Fruit fly (Drosophila melanogaster) whole organism, wandering third instar larva: ENCODE measurements around the gene CG12481.

Experiments
- Abd-B ChIP-seq: fragments of >200 bp; optimal IDR thresholded peaks from 2 replicates; lab custom pipeline; 2017; ENCODE audit warnings: missing biosample characterization, missing genetic modification characterization
- CG32264 ChIP-seq: fragments of 200-800 bp; sonication (Bioruptor generic); optimal IDR thresholded peaks from 2 replicates; lab custom pipeline; 2016; ENCODE audit warnings: missing biosample characterization, missing genetic modification characterization
- CrebA ChIP-seq: fragments of 200-800 bp; sonication (Bioruptor generic); optimal IDR thresholded peaks from 2 replicates; lab custom pipeline; 2016; ENCODE audit warnings: missing biosample characterization, mild to moderate bottlenecking, missing genetic modification characterization, borderline replicate concordance
- Dfd ChIP-seq: fragments of >200 bp; optimal IDR thresholded peaks from 2 replicates; lab custom pipeline; 2017; ENCODE audit warnings: missing biosample characterization, missing genetic modification characterization
- Dif ChIP-seq: fragments of 200-275, 200-300 bp; sonication (Bioruptor generic); optimal IDR thresholded peaks from 2 replicates; lab custom pipeline; 2018; ENCODE audit warnings: missing biosample characterization, missing genetic modification characterization; ENCODE audit not compliant: partially characterized antibody
- GATAd ChIP-seq: sonication (Bioruptor generic); optimal IDR thresholded peaks from 2 replicates; lab custom pipeline; 2016; ENCODE audit warnings: missing biosample characterization, missing genetic modification characterization
- HLH106 ChIP-seq: fragments of 200-800 bp; optimal IDR thresholded peaks from 3 replicates; lab custom pipeline; 2019; ENCODE audit warnings: missing biosample characterization, mild to moderate bottlenecking, missing genetic modification characterization, moderate library complexity
- Hnf4 ChIP-seq: fragments of 200-800 bp; sonication (Bioruptor generic); optimal IDR thresholded peaks from 2 replicates; lab custom pipeline; 2016; ENCODE audit warnings: missing biosample characterization, mild to moderate bottlenecking, missing genetic modification characterization
- Hr78 ChIP-seq: fragments of >200 bp; optimal IDR thresholded peaks from 2 replicates; lab custom pipeline; 2017; ENCODE audit warnings: missing biosample characterization, missing genetic modification characterization
- Hr83 ChIP-seq: fragments of 200-300 bp; sonication (Bioruptor generic); optimal IDR thresholded peaks from 2 replicates; lab custom pipeline; 2016; ENCODE audit warnings: missing biosample characterization, mild to moderate bottlenecking, missing genetic modification characterization, moderate library complexity; ENCODE audit not compliant: poor library complexity, severe bottlenecking
- Jra ChIP-seq: sonication (Bioruptor generic); optimal IDR thresholded peaks from 2 replicates; lab custom pipeline; 2016; ENCODE audit warnings: missing biosample characterization, missing genetic modification characterization
- Mio ChIP-seq: sonication (Bioruptor generic); optimal IDR thresholded peaks from 2 replicates; lab custom pipeline; 2016; ENCODE audit warnings: missing biosample characterization, missing genetic modification characterization
- Myc ChIP-seq: fragments of >200 bp; optimal IDR thresholded peaks from 2 replicates; lab custom pipeline; 2017
- N ChIP-seq: fragments of >200 bp; optimal IDR thresholded peaks from 2 replicates; lab custom pipeline; 2018; ENCODE audit warnings: missing biosample characterization, missing external identifiers, missing genetic modification characterization
- OdsH ChIP-seq: fragments of 200-800 bp; sonication (Bioruptor generic); optimal IDR thresholded peaks from 2 replicates; lab custom pipeline; 2016; ENCODE audit warnings: missing biosample characterization, mild to moderate bottlenecking, missing genetic modification characterization
- Sp1 ChIP-seq: fragments of 200-800 bp; sonication (Bioruptor generic); optimal IDR thresholded peaks from 3 replicates; lab custom pipeline; 2019; ENCODE audit warnings: missing biosample characterization, mild to moderate bottlenecking, missing genetic modification characterization, moderate library complexity
- Vsx2 ChIP-seq: fragments of 200-300, 225-300 bp; sonication (Bioruptor generic); optimal IDR thresholded peaks from 2 replicates; lab custom pipeline; 2018; ENCODE audit warnings: missing biosample characterization, missing genetic modification characterization; ENCODE audit not compliant: partially characterized antibody
- br ChIP-seq: fragments of 200-800 bp; sonication (Bioruptor generic); optimal IDR thresholded peaks from 2 replicates; lab custom pipeline; 2016; ENCODE audit warnings: missing biosample characterization, missing genetic modification characterization
- brk ChIP-seq: fragments of 200-800 bp; sonication (Bioruptor generic); optimal IDR thresholded peaks from 2 replicates; lab custom pipeline; 2016; ENCODE audit warnings: missing biosample characterization, mild to moderate bottlenecking, missing genetic modification characterization
- dl ChIP-seq, 2 experiments: fragments of 175-275, 200-275 bp in 1 of 2; fragments of 200-275 bp in 1 of 2; sonication (Bioruptor generic); optimal IDR thresholded peaks; lab custom pipeline; 2018; ENCODE audit warnings: mild to moderate bottlenecking in 2 of 2, missing biosample characterization in 2 of 2, missing genetic modification characterization in 2 of 2, moderate library complexity in 2 of 2; ENCODE audit not compliant: partially characterized antibody in 2 of 2, insufficient read depth in 1 of 2
- dmrt93B ChIP-seq: fragments of 200-800 bp; sonication (Bioruptor generic); optimal IDR thresholded peaks from 2 replicates; lab custom pipeline; 2018; ENCODE audit warnings: missing biosample characterization, mild to moderate bottlenecking, missing genetic modification characterization
- dsf ChIP-seq: sonication (Bioruptor generic); optimal IDR thresholded peaks from 2 replicates; lab custom pipeline; 2016; ENCODE audit warnings: missing biosample characterization, missing genetic modification characterization, borderline replicate concordance
- foxo ChIP-seq, 2 experiments: fragments of 200-800 bp; sonication (Bioruptor generic); optimal IDR thresholded peaks; 2 replicates in 1 of 2; 3 replicates in 1 of 2; lab custom pipeline; 2016 to 2017; ENCODE audit warnings: missing biosample characterization in 2 of 2, missing genetic modification characterization in 2 of 2
- fru ChIP-seq: fragments of 200-800 bp; sonication (Bioruptor generic); optimal IDR thresholded peaks from 3 replicates; lab custom pipeline; 2016; ENCODE audit warnings: missing biosample characterization, mild to moderate bottlenecking, missing genetic modification characterization
- h ChIP-seq: fragments of 200-800 bp; sonication (Bioruptor generic); optimal IDR thresholded peaks from 3 replicates; lab custom pipeline; 2016; ENCODE audit warnings: missing biosample characterization, mild to moderate bottlenecking, missing genetic modification characterization
- lola ChIP-seq: fragments of >200 bp; optimal IDR thresholded peaks from 2 replicates; lab custom pipeline; 2017; ENCODE audit warnings: missing biosample characterization, missing genetic modification characterization
- psq ChIP-seq: fragments of 200-800 bp; sonication (Bioruptor generic); optimal IDR thresholded peaks from 3 replicates; lab custom pipeline; 2017; ENCODE audit warnings: missing biosample characterization, mild to moderate bottlenecking, missing genetic modification characterization, moderate library complexity
- rgr ChIP-seq: fragments of 200-800 bp; sonication (Bioruptor generic); optimal IDR thresholded peaks from 3 replicates; lab custom pipeline; 2016; ENCODE audit warnings: missing biosample characterization, mild to moderate bottlenecking, missing genetic modification characterization
- sage ChIP-seq: fragments of 200-800 bp; sonication (Bioruptor generic); optimal IDR thresholded peaks from 2 replicates; lab custom pipeline; 2016; ENCODE audit warnings: missing biosample characterization, mild to moderate bottlenecking, missing genetic modification characterization
- sv ChIP-seq: fragments of 200-800 bp; sonication (Bioruptor generic); optimal IDR thresholded peaks from 3 replicates; lab custom pipeline; 2016; ENCODE audit warnings: missing biosample characterization, missing genetic modification characterization
- tai ChIP-seq: sonication (Bioruptor generic); optimal IDR thresholded peaks from 2 replicates; lab custom pipeline; 2016; ENCODE audit warnings: missing biosample characterization, missing genetic modification characterization
- usp ChIP-seq: fragments of >200 bp; optimal IDR thresholded peaks from 2 replicates; lab custom pipeline; 2017; ENCODE audit warnings: missing biosample characterization, missing genetic modification characterization
- woc ChIP-seq: sonication (Bioruptor generic); optimal IDR thresholded peaks from 2 replicates; lab custom pipeline; 2016; ENCODE audit warnings: missing biosample characterization, mild to moderate bottlenecking, missing genetic modification characterization

CG12481 gene

DNA sequence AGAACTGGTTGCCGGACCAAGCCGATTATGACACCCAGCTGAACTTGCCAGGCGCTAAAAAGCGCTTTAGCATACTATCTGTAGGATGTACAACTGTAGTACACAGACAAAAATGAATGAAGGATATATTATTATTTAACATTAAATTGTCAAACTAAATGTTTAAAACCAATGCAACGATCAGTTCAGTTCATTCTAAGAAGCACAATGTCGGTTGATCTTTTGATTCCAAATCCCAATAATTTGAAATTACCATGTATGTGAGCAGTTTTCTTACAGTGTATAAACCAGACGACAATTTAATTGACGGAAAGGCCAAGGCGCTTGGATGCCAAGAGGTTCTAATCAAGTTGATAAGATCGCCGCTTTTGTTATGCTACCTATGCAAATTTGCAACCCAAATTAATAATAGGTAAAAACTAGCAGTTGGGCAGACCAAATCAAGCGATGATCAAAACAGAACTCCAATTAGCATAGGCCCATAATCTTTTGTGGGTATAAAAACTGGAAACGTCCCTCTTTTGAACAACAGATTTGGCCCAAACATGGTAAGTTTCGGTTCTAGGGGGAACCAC is 17.9 kb upstream of the CG12481 start, which contains the start of gene CG12480:
Gene CG12480 (plus strand): TSS at position 525 of the 575 bp plus-strand sequence.
- TF ChIP-seq sv (GFP tag; lab: Kevin White, UChicago) (peak; percentile 32), dsf (GFP tag; lab: Kevin White, UChicago) (no peak)

DNA sequence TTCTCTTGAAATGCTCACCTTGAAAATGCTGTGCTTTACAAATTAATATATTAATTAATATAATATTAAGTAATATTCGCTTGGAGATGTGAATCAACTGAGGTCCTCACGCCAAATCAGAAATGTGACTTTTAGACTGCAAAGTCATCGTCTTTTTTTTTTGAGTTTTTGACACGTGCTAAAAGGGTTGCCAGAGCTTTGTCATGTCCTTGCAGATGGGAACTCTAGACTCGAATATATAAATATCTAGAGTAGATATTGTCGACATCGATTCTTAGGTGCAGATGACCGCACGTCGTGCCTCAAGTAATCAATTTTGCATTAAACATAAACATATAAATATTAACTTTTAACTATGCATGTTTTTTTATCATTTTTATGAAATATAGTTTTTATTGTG is 14.5 kb upstream of the CG12481 start, which contains the start of gene betaNACtes1:
Gene betaNACtes1 (minus strand): TSS at position 101 of the 400 bp plus-strand sequence.
- TF ChIP-seq br (no peak), dsf (GFP tag; lab: Kevin White, UChicago) (no peak), CrebA (GFP tag; lab: Kevin White, UChicago) (no peak), Hr78 (no peak), brk (no peak), sage (GFP tag; lab: Kevin White, UChicago) (no peak), Myc (lab: Kevin White, UChicago) (no peak), Dif (GFP tag; lab: Kevin White, UChicago) (no peak), dmrt93B (GFP tag; lab: Kevin White, UChicago) (no peak), Dfd (GFP tag; lab: Kevin White, UChicago) (no peak), N (GFP tag; lab: Kevin White, UChicago) (no peak), foxo (GFP tag; optimal IDR thresholded peaks at IDR 0.05; lab: Kevin White, UChicago) (no peak), tai (GFP tag; lab: Kevin White, UChicago) (no peak), dl (GFP tag; optimal IDR thresholded peaks at IDR 0.05; lab: Kevin White, UChicago; ENCODE audit: insufficient read depth in 1 of 2, partially characterized antibody in 2 of 2) (no peak), Jra (GFP tag; lab: Kevin White, UChicago) (no peak), OdsH (GFP tag; lab: Kevin White, UChicago) (no peak)
- TF ChIP-seq, all 38 proteins: peak for 0

DNA sequence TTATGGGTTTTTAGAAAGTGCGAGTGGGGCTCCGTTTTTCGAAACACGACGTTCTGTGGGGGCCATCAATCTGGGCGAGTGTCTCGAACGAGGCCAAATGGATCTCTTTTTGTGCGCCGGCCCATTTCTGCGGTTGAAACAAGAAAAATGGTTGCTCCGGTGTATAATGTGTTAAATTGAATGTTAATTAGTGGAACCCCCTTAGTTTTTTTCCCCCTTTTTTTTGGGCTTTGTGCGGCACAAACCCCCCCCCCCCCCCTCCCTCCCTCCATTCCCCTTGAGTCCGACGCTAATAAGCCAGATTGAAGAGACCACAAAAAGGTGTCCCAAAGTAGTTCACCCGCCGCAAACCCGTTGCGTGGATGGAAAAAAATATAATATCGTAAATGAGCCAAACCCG is 13.4 kb upstream of the CG12481 start:
- peak; percentile 27 for TF ChIP-seq Vsx2
- no peak for TF ChIP-seq usp (GFP tag; lab: Kevin White, UChicago)

DNA sequence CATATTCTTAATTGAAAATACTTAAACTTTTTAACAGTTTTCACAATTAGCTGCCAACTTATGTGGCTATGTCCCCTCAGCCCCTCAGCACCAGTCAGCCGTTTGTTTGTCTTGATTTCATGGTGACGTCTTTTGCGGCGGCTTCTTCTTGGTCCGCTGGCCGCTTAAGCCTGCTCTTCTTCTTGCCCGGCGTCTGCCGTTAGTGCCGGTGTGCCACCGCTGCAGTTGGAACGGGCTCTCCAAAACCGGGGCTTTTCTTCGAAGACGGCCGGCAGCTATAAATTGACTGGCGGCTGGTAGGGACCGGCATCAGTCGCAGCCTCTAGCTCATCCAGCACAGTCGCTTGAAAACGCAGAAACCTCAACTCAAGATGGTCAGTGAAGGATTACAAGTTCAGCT is 12.6 kb upstream of the CG12481 start, which contains the start of gene CG1368:
Gene CG1368 (plus strand): TSS at position 301 of the 400 bp plus-strand sequence.
- TF ChIP-seq Sp1 (GFP tag; lab: Kevin White, UChicago), result no peak
- TF ChIP-seq Hr83 (GFP tag; lab: Kevin White, UChicago), result no peak
- TF ChIP-seq tai (GFP tag; lab: Kevin White, UChicago), result no peak
- no peak for TF ChIP-seq Dif (GFP tag; lab: Kevin White, UChicago)
- no peak for TF ChIP-seq dsf (GFP tag; lab: Kevin White, UChicago)
- TF ChIP-seq Dfd (GFP tag; lab: Kevin White, UChicago), result no peak
- TF ChIP-seq Hr78, result no peak
- TF ChIP-seq dl (GFP tag; optimal IDR thresholded peaks at IDR 0.05; lab: Kevin White, UChicago; ENCODE audit: insufficient read depth in 1 of 2, partially characterized antibody in 2 of 2), result no peak
- no peak for TF ChIP-seq usp (GFP tag; lab: Kevin White, UChicago)
- TF ChIP-seq lola (GFP tag; lab: Kevin White, UChicago), result no peak
- no peak for TF ChIP-seq brk
- no peak for TF ChIP-seq GATAd (GFP tag; lab: Kevin White, UChicago)
- TF ChIP-seq br, result no peak
- TF ChIP-seq Abd-B (GFP tag; lab: Kevin White, UChicago), result no peak
- TF ChIP-seq sage (GFP tag; lab: Kevin White, UChicago), result no peak
- no peak for TF ChIP-seq rgr (GFP tag; lab: Kevin White, UChicago)
- TF ChIP-seq woc (GFP tag; lab: Kevin White, UChicago), result no peak
- TF ChIP-seq h (GFP tag; lab: Kevin White, UChicago), result no peak

DNA sequence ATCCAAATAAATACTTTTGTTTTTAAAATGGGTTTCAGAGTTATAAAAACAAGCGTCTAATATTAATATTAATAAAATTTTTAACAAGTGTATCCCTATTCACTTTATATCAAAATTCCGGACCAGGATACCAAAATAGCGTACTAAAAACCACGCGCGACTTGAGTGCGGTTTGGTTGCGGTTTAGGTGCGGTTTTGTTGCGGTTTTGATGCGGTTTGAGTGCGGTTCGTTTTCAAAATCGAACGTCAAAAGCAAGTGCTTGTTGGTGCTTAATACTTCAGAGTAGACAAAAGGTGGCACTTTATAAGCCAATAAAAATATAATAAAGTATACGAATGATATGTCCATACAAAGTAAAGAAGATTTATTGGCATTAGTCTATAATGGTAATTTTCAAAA is 11.4 kb upstream of the CG12481 start:
- no peak for TF ChIP-seq sv (GFP tag; lab: Kevin White, UChicago)

DNA sequence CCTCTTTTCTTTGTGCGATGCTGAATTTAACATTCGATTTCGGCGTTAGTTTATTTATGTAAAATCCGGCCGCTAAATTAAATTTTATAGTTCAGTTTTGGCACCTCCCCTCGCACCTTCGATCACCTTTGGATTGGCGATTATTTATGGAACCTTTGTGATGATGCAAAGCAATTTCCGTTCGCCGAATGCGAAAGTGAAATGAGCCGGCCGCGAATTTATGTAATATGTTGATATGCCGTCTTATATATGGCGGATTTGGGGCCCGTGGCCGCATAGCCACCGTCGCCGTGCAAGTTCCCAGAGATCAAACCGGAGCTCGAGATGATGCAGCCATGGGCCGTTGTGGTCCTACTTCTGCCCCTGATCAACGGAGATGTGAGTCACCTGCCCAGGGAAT is 10.4 kb upstream of the CG12481 start, which contains the start of gene CG11581:
Gene CG11581 (plus strand): TSS at position 301 of the 400 bp plus-strand sequence.
- TF ChIP-seq brk (no peak), Vsx2 (no peak), Dif (GFP tag; lab: Kevin White, UChicago) (no peak), dmrt93B (GFP tag; lab: Kevin White, UChicago) (no peak), Mio (GFP tag; lab: Kevin White, UChicago) (no peak), N (GFP tag; lab: Kevin White, UChicago) (no peak), CG32264 (GFP tag; lab: Kevin White, UChicago) (no peak), fru (GFP tag; lab: Kevin White, UChicago) (no peak), woc (GFP tag; lab: Kevin White, UChicago) (no peak), tai (GFP tag; lab: Kevin White, UChicago) (no peak), Dfd (GFP tag; lab: Kevin White, UChicago) (no peak), GATAd (GFP tag; lab: Kevin White, UChicago) (no peak), HLH106 (tag; lab: Kevin White, UChicago) (no peak), sage (GFP tag; lab: Kevin White, UChicago) (no peak), foxo (GFP tag; optimal IDR thresholded peaks at IDR 0.05; lab: Kevin White, UChicago) (no peak), CrebA (GFP tag; lab: Kevin White, UChicago) (no peak), psq (GFP tag; lab: Kevin White, UChicago) (no peak), dsf (GFP tag; lab: Kevin White, UChicago) (no peak), Hnf4 (no peak), h (GFP tag; lab: Kevin White, UChicago) (no peak)
